Fruit fly (Drosophila melanogaster) Kc167 (cell line): Measurements from ENCODE around the gene salm.

ENCODE experiments used
- Myc ChIP-seq: fragments of >200 bp; optimal IDR thresholded peaks from 2 replicates; lab custom pipeline; 2017; ENCODE audit warnings: missing external identifiers
- Sin3A ChIP-seq: fragments of >200 bp; optimal IDR thresholded peaks from 2 replicates; lab custom pipeline; 2018; ENCODE audit warnings: missing external identifiers
- h ChIP-seq: fragments of >200 bp; optimal IDR thresholded peaks from 3 replicates; lab custom pipeline; 2018; ENCODE audit warnings: missing external identifiers
- insv ChIP-seq: fragments of >200 bp; optimal IDR thresholded peaks from 3 replicates; lab custom pipeline; 2018; ENCODE audit warnings: missing external identifiers
- psq ChIP-seq: fragments of >200 bp; optimal IDR thresholded peaks from 2 replicates; lab custom pipeline; 2017; ENCODE audit warnings: missing external identifiers
- ttk ChIP-seq: sonication (Bioruptor generic); optimal IDR thresholded peaks from 2 replicates; lab custom pipeline; 2017; ENCODE audit warnings: missing external identifiers

salm gene

dm6 chr2L:11399482-11400136 lies 45.8 kb downstream of the salm start:
- no peak for TF ChIP-seq insv (lab: Kevin White, UChicago)
- no peak for TF ChIP-seq h
- TF ChIP-seq Sin3A (lab: Kevin White, UChicago) = no peak
- TF ChIP-seq Myc (lab: Kevin White, UChicago) = no peak
- TF ChIP-seq psq (lab: Kevin White, UChicago) = no peak
- no peak for TF ChIP-seq ttk (lab: Kevin White, UChicago)

dm6 chr2L:11396157-11396876 lies 49.1 kb downstream of the salm start:
- no peak for TF ChIP-seq h
- TF ChIP-seq ttk (lab: Kevin White, UChicago) = no peak
- TF ChIP-seq insv (lab: Kevin White, UChicago) = no peak
- no peak for TF ChIP-seq Sin3A (lab: Kevin White, UChicago)
- no peak for TF ChIP-seq psq (lab: Kevin White, UChicago)
- no peak for TF ChIP-seq Myc (lab: Kevin White, UChicago)

- TF ChIP-seq insv (lab: Kevin White, UChicago) (no peak), h (no peak), psq (lab: Kevin White, UChicago) (no peak), Sin3A (lab: Kevin White, UChicago) (no peak), ttk (lab: Kevin White, UChicago) (no peak), Myc (lab: Kevin White, UChicago) (no peak)
Measured at dm6 chr2L:11395636-11396035, 49.8 kb downstream of the salm start.

- TF ChIP-seq Myc (lab: Kevin White, UChicago) (no peak), h (no peak), ttk (lab: Kevin White, UChicago) (no peak), insv (lab: Kevin White, UChicago) (no peak), Sin3A (lab: Kevin White, UChicago) (no peak), psq (lab: Kevin White, UChicago) (no peak)
Measured at dm6 chr2L:11394099-11394498, 51.3 kb downstream of the salm start.

- TF ChIP-seq insv (lab: Kevin White, UChicago) = no peak
- TF ChIP-seq psq (lab: Kevin White, UChicago) = no peak
- no peak for TF ChIP-seq Myc (lab: Kevin White, UChicago)
- TF ChIP-seq ttk (lab: Kevin White, UChicago) = no peak
- TF ChIP-seq h = no peak
- no peak for TF ChIP-seq Sin3A (lab: Kevin White, UChicago)
Measured at dm6 chr2L:11387691-11388090, 57.7 kb downstream of the salm start.

- no peak for TF ChIP-seq h
- no peak for TF ChIP-seq Myc (lab: Kevin White, UChicago)
- no peak for TF ChIP-seq insv (lab: Kevin White, UChicago)
- no peak for TF ChIP-seq psq (lab: Kevin White, UChicago)
- TF ChIP-seq Sin3A (lab: Kevin White, UChicago) = no peak
- TF ChIP-seq ttk (lab: Kevin White, UChicago) = no peak
Measured at dm6 chr2L:11386379-11387017, 58.9 kb downstream of the salm start.

- no peak for TF ChIP-seq Sin3A (lab: Kevin White, UChicago)
- TF ChIP-seq ttk (lab: Kevin White, UChicago) = no peak
- TF ChIP-seq psq (lab: Kevin White, UChicago) = no peak
- TF ChIP-seq h = no peak
- TF ChIP-seq Myc (lab: Kevin White, UChicago) = no peak
- no peak for TF ChIP-seq insv (lab: Kevin White, UChicago)
Measured at dm6 chr2L:11384747-11385146, 60.7 kb downstream of the salm start.
